Worm (Caenorhabditis elegans) whole organism, early embryonic: ENCODE data around the gene K08D12.8.
A peak's percentile ranks its signal among the peaks of the same experiment; 100 is the strongest.

Experiments used
- B0310.2 ChIP-seq: sonication (generic microtip); optimal IDR thresholded peaks from 2 replicates; lab custom pipeline; 2016; ENCODE audit warnings: mild to moderate bottlenecking, missing genetic modification characterization, missing compliant biosample characterization
- F13C5.2 ChIP-seq: sonication (generic microtip); optimal IDR thresholded peaks from 2 replicates; lab custom pipeline; 2017; ENCODE audit warnings: mild to moderate bottlenecking, missing genetic modification characterization, inconsistent platforms, missing compliant biosample characterization
- aly-1 ChIP-seq: sonication (generic microtip); optimal IDR thresholded peaks from 2 replicates; lab custom pipeline; 2016; ENCODE audit warnings: missing genetic modification characterization, missing compliant biosample characterization
- ama-1 ChIP-seq: fragments of 150-350 bp; optimal IDR thresholded peaks from 2 replicates; lab custom pipeline; 2014
- ceh-13 ChIP-seq: fragments of 200-800 bp; sonication (Bioruptor generic); optimal IDR thresholded peaks from 2 replicates; lab custom pipeline; 2018; ENCODE audit warnings: mild to moderate bottlenecking, missing genetic modification characterization, missing compliant biosample characterization
- ceh-36 ChIP-seq: sonication (generic microtip); optimal IDR thresholded peaks from 2 replicates; lab custom pipeline; 2016; ENCODE audit warnings: missing genetic modification characterization, inconsistent platforms, missing compliant biosample characterization
- ets-7 ChIP-seq: sonication (generic microtip); optimal IDR thresholded peaks from 2 replicates; lab custom pipeline; 2016; ENCODE audit warnings: missing genotype, missing genetic modification characterization, missing compliant biosample characterization
- flt-1 ChIP-seq: fragments of 200-800 bp; sonication (Bioruptor generic); IDR thresholded peaks from 2 replicates; pipeline ENCODE4 v1.3.6; 2022; ENCODE audit warnings: missing genetic modification characterization, missing compliant biosample characterization
- hmbx-1 ChIP-seq: sonication (generic microtip); optimal IDR thresholded peaks from 2 replicates; lab custom pipeline; 2016; ENCODE audit warnings: mild to moderate bottlenecking, missing genetic modification characterization, missing compliant biosample characterization
- hmg-4 ChIP-seq: fragments of 200-800 bp; sonication (Bioruptor generic); optimal IDR thresholded peaks from 2 replicates; lab custom pipeline; 2018; ENCODE audit warnings: mild to moderate bottlenecking, missing genetic modification characterization, missing compliant biosample characterization
- hnd-1 ChIP-seq: sonication (generic microtip); optimal IDR thresholded peaks from 2 replicates; lab custom pipeline; 2016; ENCODE audit warnings: missing genetic modification characterization, missing compliant biosample characterization
- pes-1 ChIP-seq: fragments of 200-800 bp; sonication (Bioruptor generic); IDR thresholded peaks from 2 replicates; pipeline ENCODE4 v1.3.6; 2022; ENCODE audit warnings: missing genetic modification reagents, missing genetic modification characterization, missing compliant biosample characterization
- scrt-1 ChIP-seq: fragments of 200-800 bp; sonication (Bioruptor generic); IDR thresholded peaks from 2 replicates; pipeline ENCODE4 v1.3.6; 2022; ENCODE audit warnings: missing genetic modification characterization, missing compliant biosample characterization
- sea-1 ChIP-seq: fragments of 200-800 bp; sonication (Bioruptor generic); conservative IDR thresholded peaks from 2 replicates; pipeline ENCODE4 v1.3.6; 2022; ENCODE audit warnings: missing genetic modification characterization, missing compliant biosample characterization
- tbx-11 ChIP-seq: fragments of 200-800 bp; sonication (Bioruptor generic); IDR thresholded peaks from 2 replicates; pipeline ENCODE4 v1.3.6; 2022; ENCODE audit warnings: missing genetic modification characterization, missing compliant biosample characterization
- tbx-37 ChIP-seq: fragments of 200-800 bp; sonication (Bioruptor generic); conservative IDR thresholded peaks from 2 replicates; pipeline ENCODE4 v1.3.6; 2022; ENCODE audit warnings: missing genetic modification reagents, missing genetic modification characterization, missing compliant biosample characterization
- tra-4 ChIP-seq: sonication (generic microtip); optimal IDR thresholded peaks from 2 replicates; lab custom pipeline; 2017; ENCODE audit warnings: missing genetic modification characterization, missing compliant biosample characterization

Gene K08D12.8

ce11 chrIV:1707960-1708359 is 18.0 kb upstream of the K08D12.8 start:
- TF ChIP-seq ceh-13 (GFP tag; lab: Kevin White, UChicago): no peak
- TF ChIP-seq hmbx-1 (tag; lab: Kevin White, UChicago): no peak
- no peak for TF ChIP-seq ama-1 (lab: Kevin White, UChicago)
- TF ChIP-seq sea-1 (GFP tag; lab: Robert Waterston, UW): no peak
- TF ChIP-seq hmg-4 (GFP tag; lab: Kevin White, UChicago): no peak
- no peak for TF ChIP-seq scrt-1 (GFP tag; lab: Robert Waterston, UW)
- TF ChIP-seq pes-1 (GFP tag; lab: Robert Waterston, UW): no peak

- no peak for TF ChIP-seq flt-1
Measured at ce11 chrIV:1708426-1708826, 17.6 kb upstream of the K08D12.8 start.

ce11 chrIV:1709002-1709401 is 17.0 kb upstream of the K08D12.8 start:
- no peak for TF ChIP-seq tbx-37 (GFP tag; lab: Robert Waterston, UW)
- TF ChIP-seq ama-1 (lab: Kevin White, UChicago): no peak
- no peak for TF ChIP-seq hmg-4 (GFP tag; lab: Kevin White, UChicago)
- no peak for TF ChIP-seq aly-1 (tag; lab: Kevin White, UChicago)
- TF ChIP-seq ets-7 (tag; lab: Kevin White, UChicago): no peak
- no peak for TF ChIP-seq flt-1
- TF ChIP-seq ceh-36: no peak
- no peak for TF ChIP-seq hmbx-1 (tag; lab: Kevin White, UChicago)
- TF ChIP-seq sea-1 (GFP tag; lab: Robert Waterston, UW): no peak
- TF ChIP-seq hnd-1 (tag; lab: Kevin White, UChicago): no peak
- TF ChIP-seq pes-1 (GFP tag; lab: Robert Waterston, UW): no peak
- no peak for TF ChIP-seq tbx-11 (GFP tag; lab: Robert Waterston, UW)
- no peak for TF ChIP-seq F13C5.2
- no peak for TF ChIP-seq tra-4 (tag; lab: Kevin White, UChicago)
- TF ChIP-seq B0310.2 (tag; lab: Kevin White, UChicago): no peak
- TF ChIP-seq scrt-1 (GFP tag; lab: Robert Waterston, UW): no peak
- no peak for TF ChIP-seq ceh-13 (GFP tag; lab: Kevin White, UChicago)

- TF ChIP-seq F13C5.2 (no peak), tbx-37 (GFP tag; lab: Robert Waterston, UW) (no peak), hmg-4 (GFP tag; lab: Kevin White, UChicago) (no peak), ceh-36 (no peak), sea-1 (GFP tag; lab: Robert Waterston, UW) (no peak), ets-7 (tag; lab: Kevin White, UChicago) (no peak), ceh-13 (GFP tag; lab: Kevin White, UChicago) (no peak), B0310.2 (tag; lab: Kevin White, UChicago) (no peak), ama-1 (lab: Kevin White, UChicago) (no peak), aly-1 (tag; lab: Kevin White, UChicago) (no peak), hmbx-1 (tag; lab: Kevin White, UChicago) (no peak), flt-1 (no peak), hnd-1 (tag; lab: Kevin White, UChicago) (no peak), tra-4 (tag; lab: Kevin White, UChicago) (no peak), scrt-1 (GFP tag; lab: Robert Waterston, UW) (no peak), tbx-11 (GFP tag; lab: Robert Waterston, UW) (no peak), pes-1 (GFP tag; lab: Robert Waterston, UW) (no peak)
Measured at ce11 chrIV:1709695-1710315, 16.2 kb upstream of the K08D12.8 start, which contains the start of the genes pbs-1 and K08D12.3. pbs-1 (minus strand) TSS chrIV:1709745. K08D12.3 (plus strand) TSS chrIV:1710265.

ce11 chrIV:1710535-1710934 is 15.5 kb upstream of the K08D12.8 start:
- TF ChIP-seq tbx-37 (GFP tag; lab: Robert Waterston, UW): no peak

ce11 chrIV:1711029-1711489 is 14.9 kb upstream of the K08D12.8 start, which contains the start of gene rpi-2:
rpi-2 (plus strand) TSS chrIV:1711262.
- TF ChIP-seq ceh-13 (GFP tag; lab: Kevin White, UChicago): no peak
- TF ChIP-seq hmbx-1 (tag; lab: Kevin White, UChicago): no peak
- TF ChIP-seq hmg-4 (GFP tag; lab: Kevin White, UChicago): no peak
- TF ChIP-seq ets-7 (tag; lab: Kevin White, UChicago): peak; percentile 41
- TF ChIP-seq ama-1 (lab: Kevin White, UChicago): no peak
- no peak for TF ChIP-seq pes-1 (GFP tag; lab: Robert Waterston, UW)
- TF ChIP-seq sea-1 (GFP tag; lab: Robert Waterston, UW): no peak
- 0 out of 2 replicates have a peak, but pooled peaks have one; percentile 40 for TF ChIP-seq scrt-1 (GFP tag; lab: Robert Waterston, UW)
- no peak for TF ChIP-seq tbx-37 (GFP tag; lab: Robert Waterston, UW)
- no peak for TF ChIP-seq hnd-1 (tag; lab: Kevin White, UChicago)

- no peak for TF ChIP-seq F13C5.2
- TF ChIP-seq ama-1 (lab: Kevin White, UChicago): no peak
- TF ChIP-seq tbx-37 (GFP tag; lab: Robert Waterston, UW): no peak
- TF ChIP-seq ceh-13 (GFP tag; lab: Kevin White, UChicago): no peak
Measured at ce11 chrIV:1713618-1714017, 12.4 kb upstream of the K08D12.8 start.

ce11 chrIV:1715705-1716104 is 10.3 kb upstream of the K08D12.8 start:
- TF ChIP-seq tbx-37 (GFP tag; lab: Robert Waterston, UW) (no peak), ets-7 (tag; lab: Kevin White, UChicago) (no peak)
